Worm (Caenorhabditis elegans): ENCODE results near the gene daf-31.

- TF ChIP-seq ama-1 (optimal IDR thresholded peaks at IDR 0.05) (no peak), flt-1 (GFP tag; IDR thresholded peaks at IDR 0.05) (no peak), hmg-4 (GFP tag; optimal IDR thresholded peaks at IDR 0.05) (no peak), ets-7 (tag; optimal IDR thresholded peaks at IDR 0.05) (no peak), aly-1 (tag; optimal IDR thresholded peaks at IDR 0.05) (no peak), scrt-1 (GFP tag; IDR thresholded peaks at IDR 0.05) (no peak), ceh-36 (tag; optimal IDR thresholded peaks at IDR 0.05) (no peak), tbx-11 (GFP tag; IDR thresholded peaks at IDR 0.05) (no peak), tbx-37 (GFP tag; conservative IDR thresholded peaks at IDR 0.05) (no peak), ceh-13 (GFP tag; optimal IDR thresholded peaks at IDR 0.05) (no peak), tra-4 (tag; optimal IDR thresholded peaks at IDR 0.05) (no peak), sea-1 (GFP tag; conservative IDR thresholded peaks at IDR 0.05) (no peak)
Observed at ce11 chrIV:8276609-8277008, 13.5 kb upstream of the daf-31 start, which contains the start of gene K07H8.12.
